Fruit fly (Drosophila melanogaster): ENCODE measurements around the gene CG45049.

CG45049 gene

DNA sequence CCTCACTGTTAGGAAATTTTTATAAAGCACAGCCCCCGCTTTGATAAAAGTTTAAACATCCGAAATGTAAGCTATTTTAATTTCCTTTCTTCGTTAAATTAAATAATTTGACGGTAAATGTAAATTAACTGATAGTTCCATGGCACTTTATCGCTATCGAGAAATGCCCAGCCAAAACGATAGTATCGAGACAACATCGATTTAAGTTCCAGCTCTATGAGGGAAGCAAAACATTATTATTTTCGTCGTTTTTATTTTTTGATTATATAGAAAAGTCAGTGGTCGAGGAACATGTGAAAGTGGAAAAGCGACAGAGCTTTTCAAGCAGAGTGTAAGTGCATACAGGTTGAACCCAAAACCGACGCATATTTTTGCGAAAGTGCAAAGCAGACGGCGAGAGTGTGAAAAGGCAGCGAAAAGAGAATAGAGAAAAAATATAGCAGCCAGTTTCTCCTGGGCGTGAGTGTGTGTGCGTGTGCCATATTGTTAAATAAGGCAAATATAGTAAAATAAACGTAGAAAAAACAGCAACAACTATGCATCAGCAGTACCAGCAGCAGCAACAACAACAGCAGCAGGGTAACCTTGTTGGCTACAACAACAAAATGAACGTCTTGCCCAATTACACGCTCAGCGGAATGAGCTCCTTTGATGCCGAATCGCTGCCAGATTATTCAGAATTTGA, at the start of gene CG45049:
TSS of gene CG45049 (plus strand) at position 197 of the 685 bp plus-strand sequence.
- TF ChIP-seq pan (optimal IDR thresholded peaks at IDR 0.05) (no peak), EcR (GFP tag; optimal IDR thresholded peaks at IDR 0.05) (no peak), CG8478 (optimal IDR thresholded peaks at IDR 0.05) (no peak)

DNA sequence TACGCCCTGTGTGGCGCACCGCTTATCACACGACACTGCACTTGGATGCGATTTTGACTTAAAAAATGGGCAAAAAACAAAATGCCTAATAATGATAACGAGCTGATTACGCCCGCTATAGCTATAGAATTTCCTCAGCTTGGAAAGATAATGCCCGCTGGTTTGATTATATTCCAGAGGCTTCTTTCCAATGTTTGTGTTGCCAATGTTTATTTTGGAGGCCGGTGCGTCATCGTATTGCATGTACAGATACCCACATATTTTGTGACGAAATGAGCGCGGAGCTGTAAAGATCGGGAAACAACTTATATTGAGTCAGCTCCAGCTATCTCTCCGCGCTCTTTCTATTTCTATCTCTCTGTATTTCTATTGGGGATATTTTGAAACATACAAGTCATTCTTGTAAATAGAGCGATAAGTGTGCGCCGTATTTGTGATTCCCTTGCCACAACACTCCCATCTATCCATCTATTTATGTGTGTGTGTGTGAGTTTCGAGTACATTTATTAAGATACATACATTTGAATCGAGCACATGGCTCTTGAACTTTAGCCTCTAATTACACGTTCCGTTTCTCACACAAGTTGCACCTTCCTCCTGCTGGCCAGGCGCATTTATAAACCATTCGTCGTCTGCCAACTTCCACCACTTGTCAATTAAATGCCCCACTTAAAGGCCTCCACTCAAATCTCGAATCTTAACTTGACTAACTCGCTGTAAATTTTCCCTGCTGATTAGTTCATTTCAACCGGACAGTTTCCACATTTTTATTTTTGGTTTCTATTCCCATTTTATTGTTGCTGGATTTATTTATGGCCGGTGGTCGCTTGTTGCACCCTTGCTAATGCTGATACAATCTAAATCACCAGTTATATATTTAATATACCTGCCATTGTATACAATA, 42.5 kb upstream of the CG45049 start:
- TF ChIP-seq CG8478 (optimal IDR thresholded peaks at IDR 0.05) = no peak
- no peak for TF ChIP-seq psq (optimal IDR thresholded peaks at IDR 0.05)
- no peak for TF ChIP-seq EcR (GFP tag; optimal IDR thresholded peaks at IDR 0.05)
- no peak for TF ChIP-seq Dll (optimal IDR thresholded peaks at IDR 0.05)
- TF ChIP-seq pan (optimal IDR thresholded peaks at IDR 0.05) = no peak
- no peak for TF ChIP-seq usp (GFP tag; optimal IDR thresholded peaks at IDR 0.05)

DNA sequence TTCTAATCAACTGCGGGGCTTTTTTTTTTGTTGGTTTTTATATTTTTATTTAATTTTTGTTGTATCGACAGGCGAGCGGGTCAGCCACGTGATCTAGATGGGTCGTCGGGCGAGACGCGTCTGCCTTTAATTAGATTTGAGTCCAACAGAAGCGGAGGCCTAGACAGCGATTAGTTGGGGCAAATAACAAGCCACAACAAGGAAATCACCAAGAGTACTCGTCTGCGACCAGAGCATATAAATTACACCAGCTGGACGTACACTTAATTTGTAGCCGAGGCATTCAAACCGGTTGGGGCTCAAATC, 41.9 kb upstream of the CG45049 start:
- no peak for TF ChIP-seq EcR (GFP tag; optimal IDR thresholded peaks at IDR 0.05)
- no peak for TF ChIP-seq CG8478 (optimal IDR thresholded peaks at IDR 0.05)
- no peak for TF ChIP-seq Dll (optimal IDR thresholded peaks at IDR 0.05)
- no peak for TF ChIP-seq pan (optimal IDR thresholded peaks at IDR 0.05)
- TF ChIP-seq usp (GFP tag; optimal IDR thresholded peaks at IDR 0.05) = no peak
- no peak for TF ChIP-seq psq (optimal IDR thresholded peaks at IDR 0.05)

DNA sequence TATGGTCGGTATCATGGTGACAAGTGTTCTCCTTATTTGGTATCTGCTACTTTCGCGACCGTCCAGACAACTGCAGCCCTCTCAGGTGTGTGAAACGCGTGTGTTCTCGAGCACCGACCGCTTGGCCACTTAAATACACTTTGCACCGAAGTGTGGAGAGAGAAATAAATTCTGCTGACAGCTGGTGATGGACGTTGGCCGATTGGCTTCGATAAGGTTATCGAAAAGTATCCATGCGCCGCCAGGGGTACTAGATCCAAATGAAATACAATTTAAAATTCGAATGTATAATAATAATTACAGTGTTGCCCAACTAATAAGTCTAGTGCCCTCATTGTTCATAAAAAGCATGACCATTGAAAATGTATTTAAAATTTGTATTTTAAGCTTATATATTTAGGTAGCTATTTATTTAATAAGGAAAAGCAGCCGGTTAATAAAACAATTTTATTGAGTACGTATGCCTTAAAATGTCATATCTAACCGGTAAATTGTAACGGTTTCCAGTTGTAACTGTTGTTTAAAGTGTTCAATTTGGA, 40.4 kb upstream of the CG45049 start, which contains the start of the genes Gclm and CG17625:
TSS of gene Gclm (minus strand) at position 175 of the 539 bp plus-strand sequence.
TSS of gene CG17625 (plus strand) at position 514 of the 539 bp plus-strand sequence.
- no peak for TF ChIP-seq psq (optimal IDR thresholded peaks at IDR 0.05)
- no peak for TF ChIP-seq CG8478 (optimal IDR thresholded peaks at IDR 0.05)
- no peak for TF ChIP-seq usp (GFP tag; optimal IDR thresholded peaks at IDR 0.05)
- TF ChIP-seq Dll (optimal IDR thresholded peaks at IDR 0.05) = no peak
- TF ChIP-seq pan (optimal IDR thresholded peaks at IDR 0.05) = no peak
- no peak for TF ChIP-seq EcR (GFP tag; optimal IDR thresholded peaks at IDR 0.05)

DNA sequence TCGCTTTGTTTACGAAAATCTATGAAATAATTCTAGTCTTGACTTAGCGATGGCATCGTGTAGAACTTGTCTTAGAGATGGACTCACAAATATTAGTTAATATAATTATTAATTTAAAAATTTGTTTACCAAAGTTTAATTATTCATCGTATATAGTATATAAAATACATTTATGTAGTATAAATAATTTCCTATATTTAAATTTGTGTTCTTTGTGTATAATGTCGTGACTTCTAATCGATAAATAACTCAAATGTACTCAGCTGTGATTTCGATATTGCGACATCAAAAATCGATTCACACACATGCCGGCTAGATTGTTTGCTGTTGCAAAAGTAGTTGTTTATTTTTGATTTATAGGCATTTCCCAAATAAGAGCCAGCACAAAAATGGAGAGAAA, 36.5 kb upstream of the CG45049 start, which contains the start of the genes wfs1 and Nup133:
TSS of gene wfs1 (minus strand) at position 70 of the 400 bp plus-strand sequence.
TSS of gene Nup133 (plus strand) at position 297 of the 400 bp plus-strand sequence.
- no peak for TF ChIP-seq pan (optimal IDR thresholded peaks at IDR 0.05)

DNA sequence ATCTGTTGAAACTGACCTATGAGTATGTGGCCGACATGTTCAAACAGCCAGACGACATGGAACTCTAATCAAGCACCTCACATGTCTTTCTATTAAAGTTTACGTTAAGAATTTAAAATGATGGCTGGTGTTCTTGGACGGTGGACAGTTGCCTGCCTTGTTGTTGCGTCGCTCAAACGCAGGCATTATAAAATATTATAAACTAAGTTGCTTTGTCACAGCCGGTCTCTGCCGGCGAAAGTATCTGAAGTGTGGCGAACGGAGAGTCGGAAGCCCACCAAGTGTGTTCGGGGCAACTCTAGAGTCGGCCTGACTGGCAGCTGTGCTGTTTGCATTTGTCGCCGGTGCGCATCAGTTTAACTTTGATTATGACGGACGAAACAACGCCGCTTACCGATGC, 32.1 kb upstream of the CG45049 start, which contains the start of gene cd:
TSS of gene cd (plus strand) at position 301 of the 400 bp plus-strand sequence.
- TF ChIP-seq pan (optimal IDR thresholded peaks at IDR 0.05) (no peak), EcR (GFP tag; optimal IDR thresholded peaks at IDR 0.05) (no peak), CG8478 (optimal IDR thresholded peaks at IDR 0.05) (no peak), Dll (optimal IDR thresholded peaks at IDR 0.05) (no peak), psq (optimal IDR thresholded peaks at IDR 0.05) (no peak), usp (GFP tag; optimal IDR thresholded peaks at IDR 0.05) (no peak)

DNA sequence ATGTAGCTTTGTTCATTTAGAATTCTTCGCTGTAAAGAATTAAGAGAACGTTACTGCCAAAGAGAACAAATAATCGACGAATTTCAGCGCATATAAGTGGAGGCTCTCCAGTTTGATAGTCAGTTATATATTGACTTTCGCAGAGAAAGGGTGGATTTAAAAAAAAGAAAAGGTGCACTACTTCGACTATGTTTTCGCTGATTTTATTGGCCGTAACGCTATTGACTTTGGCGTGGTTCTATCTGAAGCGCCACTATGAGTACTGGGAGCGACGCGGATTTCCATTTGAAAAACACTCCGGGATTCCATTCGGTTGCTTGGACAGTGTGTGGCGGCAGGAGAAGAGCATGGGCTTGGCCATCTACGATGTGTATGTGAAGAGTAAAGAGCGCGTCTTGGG, 28.6 kb upstream of the CG45049 start, which contains the start of gene Cyp6d4:
TSS of gene Cyp6d4 (plus strand) at position 112 of the 400 bp plus-strand sequence.
- TF ChIP-seq Dll (optimal IDR thresholded peaks at IDR 0.05) = no peak
- no peak for TF ChIP-seq pan (optimal IDR thresholded peaks at IDR 0.05)
- no peak for TF ChIP-seq usp (GFP tag; optimal IDR thresholded peaks at IDR 0.05)
- TF ChIP-seq CG8478 (optimal IDR thresholded peaks at IDR 0.05) = no peak
- TF ChIP-seq EcR (GFP tag; optimal IDR thresholded peaks at IDR 0.05) = no peak
- TF ChIP-seq psq (optimal IDR thresholded peaks at IDR 0.05) = no peak

DNA sequence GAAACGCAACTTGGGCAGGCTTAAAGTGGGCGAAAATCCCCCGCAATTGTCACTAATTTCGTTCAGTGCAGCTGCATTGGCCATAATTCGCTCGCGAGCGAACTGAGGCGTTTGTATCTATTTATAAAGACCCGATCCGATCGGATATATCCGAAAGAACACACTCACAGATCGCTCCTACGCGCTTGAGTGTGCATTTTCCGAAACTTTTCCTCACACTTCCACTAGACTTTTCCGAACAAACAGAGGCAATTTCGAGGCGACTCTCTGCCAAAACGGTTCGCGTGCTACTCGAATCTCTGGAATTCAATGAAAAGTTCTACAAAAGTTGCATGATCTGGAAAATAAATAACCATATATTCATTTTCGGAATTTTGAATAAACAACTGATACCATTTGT, 25.0 kb upstream of the CG45049 start, which contains the start of the genes CG6972 and CCAP:
TSS of gene CG6972 (plus strand) at position 215 of the 400 bp plus-strand sequence.
TSS of gene CCAP (minus strand) at position 292 of the 400 bp plus-strand sequence.
- no peak for TF ChIP-seq psq (optimal IDR thresholded peaks at IDR 0.05)
- TF ChIP-seq usp (GFP tag; optimal IDR thresholded peaks at IDR 0.05) = no peak
- no peak for TF ChIP-seq EcR (GFP tag; optimal IDR thresholded peaks at IDR 0.05)
- no peak for TF ChIP-seq Dll (optimal IDR thresholded peaks at IDR 0.05)
- no peak for TF ChIP-seq CG8478 (optimal IDR thresholded peaks at IDR 0.05)
- TF ChIP-seq pan (optimal IDR thresholded peaks at IDR 0.05) = no peak

DNA sequence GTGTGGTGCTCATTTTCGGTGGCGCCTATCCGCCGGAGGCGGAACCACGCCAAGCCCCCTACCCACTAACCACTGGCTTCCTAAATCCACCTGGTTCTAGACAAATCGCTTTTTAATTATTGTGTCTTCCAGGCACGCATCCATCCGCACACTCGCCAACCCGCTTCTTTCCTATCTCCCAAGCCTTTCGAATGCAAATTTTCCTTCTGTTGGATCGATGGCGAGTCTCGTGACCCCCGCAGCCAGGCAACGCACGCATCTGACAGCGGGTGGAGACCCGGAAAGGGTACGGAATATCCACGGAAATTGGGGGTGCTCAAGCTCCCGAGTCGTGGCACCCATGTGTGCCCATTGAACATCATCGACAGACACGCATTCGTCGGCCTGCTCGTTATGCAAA, 19.6 kb upstream of the CG45049 start, which contains the start of gene CG13842:
TSS of gene CG13842 (minus strand) at position 101 of the 400 bp plus-strand sequence.
- no peak for TF ChIP-seq pan (optimal IDR thresholded peaks at IDR 0.05)
- TF ChIP-seq usp (GFP tag; optimal IDR thresholded peaks at IDR 0.05) = no peak
- no peak for TF ChIP-seq CG8478 (optimal IDR thresholded peaks at IDR 0.05)
- TF ChIP-seq EcR (GFP tag; optimal IDR thresholded peaks at IDR 0.05) = no peak
- TF ChIP-seq Dll (optimal IDR thresholded peaks at IDR 0.05) = no peak
- no peak for TF ChIP-seq psq (optimal IDR thresholded peaks at IDR 0.05)

DNA sequence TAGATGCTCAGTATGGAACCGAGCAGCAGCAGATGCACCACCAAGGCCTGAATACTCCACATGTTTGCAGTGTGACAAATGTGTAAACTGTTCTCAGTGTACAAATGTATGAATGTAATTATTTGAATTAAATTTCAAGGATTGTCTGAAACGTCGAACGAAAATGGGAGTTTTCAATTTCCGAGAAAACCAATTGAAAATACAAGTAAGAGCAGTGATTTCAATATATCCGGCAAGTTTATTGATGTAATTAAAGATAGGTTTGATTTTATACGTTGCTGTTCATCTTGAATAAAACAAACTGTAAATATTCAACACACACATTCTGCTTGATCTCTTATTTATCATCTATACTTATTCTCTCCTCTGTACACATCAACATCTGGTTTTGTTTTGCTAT, 16.1 kb upstream of the CG45049 start, which contains the start of gene CG4907:
TSS of gene CG4907 (minus strand) at position 101 of the 400 bp plus-strand sequence.
- no peak for TF ChIP-seq EcR (GFP tag; optimal IDR thresholded peaks at IDR 0.05)
- no peak for TF ChIP-seq CG8478 (optimal IDR thresholded peaks at IDR 0.05)
- no peak for TF ChIP-seq usp (GFP tag; optimal IDR thresholded peaks at IDR 0.05)
- no peak for TF ChIP-seq psq (optimal IDR thresholded peaks at IDR 0.05)
- TF ChIP-seq pan (optimal IDR thresholded peaks at IDR 0.05) = no peak
- TF ChIP-seq Dll (optimal IDR thresholded peaks at IDR 0.05) = no peak

DNA sequence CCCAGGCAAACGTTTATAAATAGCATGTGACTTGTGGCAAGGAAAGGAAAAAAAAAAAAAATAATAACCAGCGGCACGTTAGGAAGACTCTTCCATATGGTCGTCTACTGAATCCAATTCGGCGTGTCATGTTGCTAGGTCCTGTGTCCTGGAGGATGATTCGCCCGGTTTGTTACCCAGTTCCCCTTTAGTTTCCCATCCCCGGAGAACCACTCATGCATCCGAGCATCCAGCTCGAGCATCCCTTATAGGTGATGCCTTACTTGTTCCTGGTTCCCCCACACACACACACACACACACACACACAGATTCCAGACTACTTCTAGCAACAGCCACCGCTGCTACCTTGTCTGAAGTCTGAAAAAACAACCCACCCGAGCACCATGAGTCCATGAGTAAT, 8.9 kb upstream of the CG45049 start:
- no peak for TF ChIP-seq CG8478 (optimal IDR thresholded peaks at IDR 0.05)
- TF ChIP-seq usp (GFP tag; optimal IDR thresholded peaks at IDR 0.05) = no peak
- no peak for TF ChIP-seq EcR (GFP tag; optimal IDR thresholded peaks at IDR 0.05)
- TF ChIP-seq psq (optimal IDR thresholded peaks at IDR 0.05) = no peak
- no peak for TF ChIP-seq pan (optimal IDR thresholded peaks at IDR 0.05)
- TF ChIP-seq Dll (optimal IDR thresholded peaks at IDR 0.05) = no peak

Measured in whole organism.